Fruit fly (Drosophila melanogaster): Measurements from ENCODE around the gene CG5961.

Gene CG5961

dm6 chr3R:12448889-12449314 is 11.2 kb downstream of the CG5961 start, which contains the start of gene CG18549 (continued):
- TF ChIP-seq lilli (GFP tag; optimal IDR thresholded peaks at IDR 0.05) (peak; percentile 100), CG8944 (GFP tag; optimal IDR thresholded peaks at IDR 0.05) (peak; percentile 99), CG11560 (tag; IDR thresholded peaks at IDR 0.05) (peak; percentile 97), CG2889 (GFP tag; IDR thresholded peaks at IDR 0.05) (peak; percentile 99), shn (GFP tag; optimal IDR thresholded peaks at IDR 0.05) (peak; percentile 99), CG34224 (GFP tag; IDR thresholded peaks at IDR 0.05; ENCODE audit: partially characterized antibody) (peak; percentile 89), kah (GFP tag; optimal IDR thresholded peaks at IDR 0.05) (peak; percentile 99), Sox100B (GFP tag; optimal IDR thresholded peaks at IDR 0.05) (peak; percentile 100), seq (GFP tag; IDR thresholded peaks at IDR 0.05) (peak; percentile 100), scrt (GFP tag; optimal IDR thresholded peaks at IDR 0.05) (peak; percentile 99), CG16779 (GFP tag; IDR thresholded peaks at IDR 0.05) (peak; percentile 99), HLH4C (GFP tag; IDR thresholded peaks at IDR 0.05; ENCODE audit: partially characterized antibody) (peak; percentile 73), Doc2 (GFP tag; IDR thresholded peaks at IDR 0.05) (peak; percentile 98), CG9817 (tag; optimal IDR thresholded peaks at IDR 0.05) (peak; percentile 100), run (tag; optimal IDR thresholded peaks at IDR 0.05) (peak; percentile 100), CG10274 (GFP tag; optimal IDR thresholded peaks at IDR 0.05) (peak; percentile 98), toy (GFP tag; IDR thresholded peaks at IDR 0.05) (peak; percentile 99), Lim3 (GFP tag; IDR thresholded peaks at IDR 0.05) (peak; percentile 99), CG10654 (GFP tag; optimal IDR thresholded peaks at IDR 0.05) (peak; percentile 100), knrl (GFP tag; IDR thresholded peaks at IDR 0.05; ENCODE audit: partially characterized antibody) (peak; percentile 75), CG6765 (GFP tag; optimal IDR thresholded peaks at IDR 0.05) (peak; percentile 99), Rfx (GFP tag; IDR thresholded peaks at IDR 0.05) (peak; percentile 100), jing (GFP tag; optimal IDR thresholded peaks at IDR 0.05) (peak; percentile 99), pros (GFP tag; optimal IDR thresholded peaks at IDR 0.05) (peak; percentile 90), vvl (GFP tag; IDR thresholded peaks at IDR 0.05) (peak; percentile 100), Atf6 (GFP tag; IDR thresholded peaks at IDR 0.05) (peak; percentile 100), lov (optimal IDR thresholded peaks at IDR 0.05) (no peak), lov (GFP tag; IDR thresholded peaks at IDR 0.05) (peak; percentile 100), CG11723 (GFP tag; optimal IDR thresholded peaks at IDR 0.05) (peak; percentile 99), Nf-YC (tag; optimal IDR thresholded peaks at IDR 0.05) (peak; percentile 95), CTCF (GFP tag; optimal IDR thresholded peaks at IDR 0.05) (peak; percentile 81), CG14710 (tag; optimal IDR thresholded peaks at IDR 0.05) (peak; percentile 99), Ptx1 (GFP tag; IDR thresholded peaks at IDR 0.05) (peak; percentile 100), fd64A (GFP tag; optimal IDR thresholded peaks at IDR 0.05) (peak; percentile 100), btn (GFP tag; optimal IDR thresholded peaks at IDR 0.05) (peak; percentile 99), CG34376 (GFP tag; optimal IDR thresholded peaks at IDR 0.05) (peak; percentile 100), CG18476 (GFP tag; optimal IDR thresholded peaks at IDR 0.05) (peak; percentile 99), nmo (GFP tag; optimal IDR thresholded peaks at IDR 0.05) (peak; percentile 100), CG4360 (GFP tag; IDR thresholded peaks at IDR 0.05) (peak; percentile 95), Hr51 (GFP tag; optimal IDR thresholded peaks at IDR 0.05) (peak; percentile 99 to 100), eve (GFP tag; optimal IDR thresholded peaks at IDR 0.05) (no peak), CG1603 (tag; optimal IDR thresholded peaks at IDR 0.05) (peak; percentile 97), abd-A (tag; optimal IDR thresholded peaks at IDR 0.05) (peak; percentile 99), her (GFP tag; optimal IDR thresholded peaks at IDR 0.05) (peak; percentile 97), CG8290 (GFP tag; optimal IDR thresholded peaks at IDR 0.05) (peak; percentile 99), CG8290 (tag; optimal IDR thresholded peaks at IDR 0.05) (peak; percentile 95 to 99), sc (optimal IDR thresholded peaks at IDR 0.05) (no peak), sc (GFP tag; optimal IDR thresholded peaks at IDR 0.05) (peak; percentile 100), sens-2 (GFP tag; IDR thresholded peaks at IDR 0.05) (peak; percentile 100), CG12942 (GFP tag; optimal IDR thresholded peaks at IDR 0.05) (peak; percentile 99), CG9876 (GFP tag; optimal IDR thresholded peaks at IDR 0.05) (peak; percentile 96), wor (GFP tag; IDR thresholded peaks at IDR 0.05) (peak; percentile 100), so (GFP tag; IDR thresholded peaks at IDR 0.05) (peak; percentile 100)
